Worm (Caenorhabditis elegans) whole organism, midembryonic: ENCODE measurements around the gene W04E12.5.

Experiments
- T22C8.4 ChIP-seq: fragments of 200-800 bp; sonication (Bioruptor generic); IDR thresholded peaks from 2 replicates; pipeline ENCODE4 v1.3.6; 2022; ENCODE audit warnings: missing genetic modification characterization, missing compliant biosample characterization
- cog-1 ChIP-seq: sonication (generic microtip); optimal IDR thresholded peaks from 2 replicates; lab custom pipeline; 2016; ENCODE audit warnings: missing genetic modification characterization, missing compliant biosample characterization
- flt-1 ChIP-seq: fragments of 200-800 bp; sonication (Bioruptor generic); IDR thresholded peaks from 2 replicates; pipeline ENCODE4 v1.3.6; 2022; ENCODE audit warnings: missing genetic modification characterization, missing compliant biosample characterization
- klf-2 ChIP-seq: fragments of 200-800 bp; sonication (Bioruptor generic); conservative IDR thresholded peaks from 2 replicates; pipeline ENCODE4 v1.3.6; 2022; ENCODE audit warnings: missing genetic modification reagents, missing genetic modification characterization, missing compliant biosample characterization
- med-1 ChIP-seq: sonication (generic microtip); optimal IDR thresholded peaks from 2 replicates; lab custom pipeline; 2017; ENCODE audit warnings: missing genetic modification characterization, mild to moderate bottlenecking, missing compliant biosample characterization, antibody characterized with exemption, missing genetic modification reagents; ENCODE audit not compliant: insufficient read depth
- ref-1 ChIP-seq: fragments of 200-800 bp; sonication (Bioruptor generic); conservative IDR thresholded peaks from 2 replicates; pipeline ENCODE4 v1.3.6; 2022; ENCODE audit warnings: missing genetic modification reagents, missing genetic modification characterization, missing compliant biosample characterization
- tab-1 ChIP-seq: fragments of 200-800 bp; sonication (Bioruptor generic); IDR thresholded peaks from 2 replicates; pipeline ENCODE4 v1.3.6; 2022; ENCODE audit warnings: missing genetic modification characterization, missing compliant biosample characterization
- ztf-23 ChIP-seq: fragments of 200-800 bp; sonication (Bioruptor generic); IDR thresholded peaks from 2 replicates; pipeline ENCODE4 v1.3.6; 2022; ENCODE audit warnings: missing genetic modification reagents, missing genetic modification characterization, missing compliant biosample characterization
- ztf-29 ChIP-seq: fragments of 200-800 bp; sonication (Bioruptor generic); IDR thresholded peaks from 2 replicates; pipeline ENCODE4 v1.3.6; 2022; ENCODE audit warnings: missing genetic modification reagents, missing genetic modification characterization, missing compliant biosample characterization

W04E12.5 gene

DNA sequence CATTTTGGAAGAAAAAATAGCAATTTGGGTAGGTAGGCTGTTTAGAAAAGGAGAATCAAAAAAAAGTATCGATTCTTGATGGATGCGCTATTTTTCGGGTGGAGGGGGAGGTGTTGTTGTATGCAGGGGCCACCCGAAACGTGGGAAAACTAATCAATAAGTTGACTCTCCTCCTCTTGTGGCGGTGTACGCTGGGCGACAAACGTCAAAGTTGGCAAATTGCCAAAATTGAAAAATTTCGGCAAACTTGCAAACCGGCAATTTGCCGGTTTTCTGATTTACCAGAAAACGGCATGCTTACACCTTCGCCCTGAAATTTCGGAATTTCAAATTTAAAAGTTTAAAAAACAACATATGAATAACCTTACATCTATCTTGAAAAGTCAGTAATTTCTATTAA lies 4.9 kb upstream of the W04E12.5 start, which contains the start of gene W04E12.2:
Gene W04E12.2 (minus strand): TSS at position 101 of the 400 bp plus-strand sequence.
- peak; percentile 52; the same call in 1 of the 2 replicates for TF ChIP-seq T22C8.4 (GFP tag; lab: Robert Waterston, UW)
- no peak for TF ChIP-seq flt-1 (GFP tag; lab: Robert Waterston, UW)

ce11 chrV:19741651-19742050 lies 4.3 kb upstream of the W04E12.5 start, which contains the start of gene W04E12.3:
Gene W04E12.3 (plus strand): TSS chrV:19741951.
- TF ChIP-seq T22C8.4 (GFP tag; lab: Robert Waterston, UW) = no peak
- TF ChIP-seq flt-1 (GFP tag; lab: Robert Waterston, UW) = no peak

DNA sequence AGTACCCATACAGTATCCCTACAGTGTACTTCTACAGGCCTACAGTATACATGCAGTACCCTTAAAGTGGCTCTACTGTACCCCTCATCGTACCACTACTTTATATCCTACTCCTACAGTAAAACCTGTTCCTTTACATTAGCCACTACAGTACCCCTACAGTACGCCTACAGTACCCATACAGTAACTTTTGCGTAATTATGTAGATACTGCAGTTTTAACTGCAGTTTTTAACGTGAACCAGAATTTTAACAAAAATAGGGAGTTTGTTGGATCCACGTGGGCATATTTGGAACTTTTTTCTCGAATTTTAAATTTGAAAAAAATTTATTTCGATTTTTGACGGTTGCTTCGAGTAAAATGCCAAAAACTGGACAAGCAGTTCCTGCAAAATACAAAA lies 2.6 kb upstream of the W04E12.5 start, which contains the start of gene W04E12.4:
Gene W04E12.4 (plus strand): TSS at position 301 of the 400 bp plus-strand sequence.
- TF ChIP-seq tab-1 (GFP tag; lab: Robert Waterston, UW) = no peak

ce11 chrV:19743794-19744193 lies 2.2 kb upstream of the W04E12.5 start:
- TF ChIP-seq med-1 (no peak), tab-1 (GFP tag; lab: Robert Waterston, UW) (no peak), ref-1 (no peak), klf-2 (GFP tag; lab: Robert Waterston, UW) (no peak), cog-1 (no peak), T22C8.4 (GFP tag; lab: Robert Waterston, UW) (no peak), ztf-29 (no peak), ztf-23 (GFP tag; lab: Robert Waterston, UW) (no peak), flt-1 (GFP tag; lab: Robert Waterston, UW) (no peak)

DNA sequence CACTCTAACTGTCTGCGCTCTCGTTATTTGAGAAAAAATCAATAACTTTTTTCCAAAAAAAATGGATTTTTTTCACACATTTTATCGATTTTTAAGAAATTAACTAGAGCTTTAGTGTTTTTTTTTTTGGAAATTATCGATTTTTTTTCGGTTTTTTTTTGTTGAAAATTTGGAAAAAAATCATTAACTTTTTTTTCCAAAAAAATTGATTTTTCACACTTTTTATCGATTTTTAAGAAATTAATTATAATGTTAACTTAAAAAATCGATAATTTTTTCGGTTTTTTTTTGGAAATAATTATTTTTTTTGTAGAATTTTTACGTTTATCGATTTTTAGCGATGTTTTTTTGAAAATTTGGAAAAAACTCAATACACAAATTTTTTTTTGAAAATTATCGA lies 1.7 kb upstream of the W04E12.5 start:
- TF ChIP-seq klf-2 (GFP tag; lab: Robert Waterston, UW) = no peak
- peak; percentile 59; the same call in 1 of the 2 replicates for TF ChIP-seq T22C8.4 (GFP tag; lab: Robert Waterston, UW)

ce11 chrV:19747144-19747543 lies 1.2 kb downstream of the W04E12.5 start:
- no peak for TF ChIP-seq cog-1
- no peak for TF ChIP-seq ztf-29
- TF ChIP-seq ztf-23 (GFP tag; lab: Robert Waterston, UW) = no peak
- TF ChIP-seq med-1 = no peak
- TF ChIP-seq tab-1 (GFP tag; lab: Robert Waterston, UW) = no peak
- no peak for TF ChIP-seq klf-2 (GFP tag; lab: Robert Waterston, UW)
- no peak for TF ChIP-seq flt-1 (GFP tag; lab: Robert Waterston, UW)
- no peak for TF ChIP-seq T22C8.4 (GFP tag; lab: Robert Waterston, UW)
- TF ChIP-seq ref-1 = no peak

ce11 chrV:19751124-19751523 lies 5.2 kb downstream of the W04E12.5 start, which contains the start of gene clec-49:
Gene clec-49 (minus strand): TSS chrV:19751226.
- TF ChIP-seq cog-1 = no peak
- TF ChIP-seq med-1 = no peak
- no peak for TF ChIP-seq T22C8.4 (GFP tag; lab: Robert Waterston, UW)
- no peak for TF ChIP-seq ref-1
- no peak for TF ChIP-seq ztf-29
- no peak for TF ChIP-seq flt-1 (GFP tag; lab: Robert Waterston, UW)
- TF ChIP-seq ztf-23 (GFP tag; lab: Robert Waterston, UW) = no peak
- TF ChIP-seq tab-1 (GFP tag; lab: Robert Waterston, UW) = no peak
- TF ChIP-seq klf-2 (GFP tag; lab: Robert Waterston, UW) = no peak

ce11 chrV:19752879-19753278 lies 6.9 kb downstream of the W04E12.5 start:
- TF ChIP-seq tab-1 (GFP tag; lab: Robert Waterston, UW) (no peak), ref-1 (no peak), ztf-23 (GFP tag; lab: Robert Waterston, UW) (no peak), klf-2 (GFP tag; lab: Robert Waterston, UW) (no peak), med-1 (no peak), flt-1 (GFP tag; lab: Robert Waterston, UW) (no peak), ztf-29 (no peak), cog-1 (no peak), T22C8.4 (GFP tag; lab: Robert Waterston, UW) (no peak)

DNA sequence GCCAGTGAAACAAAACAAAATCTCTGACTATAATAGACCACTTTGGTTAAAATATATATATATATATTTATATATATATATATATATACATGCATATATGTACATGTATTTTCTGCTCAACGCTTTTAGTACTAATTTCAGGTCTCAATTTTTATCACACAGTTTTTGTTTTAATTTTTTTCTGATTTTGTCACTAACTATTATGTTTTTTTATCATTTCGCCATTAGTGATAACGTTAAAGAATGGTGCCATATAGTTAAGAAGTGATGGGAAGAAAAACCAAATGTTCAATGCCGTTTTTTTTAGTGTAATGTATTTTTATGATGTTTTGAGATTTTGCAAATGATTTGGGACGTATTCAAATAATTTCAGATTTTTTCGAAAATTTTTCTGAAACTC lies 8.4 kb downstream of the W04E12.5 start:
- TF ChIP-seq med-1 = no peak
- no peak for TF ChIP-seq flt-1 (GFP tag; lab: Robert Waterston, UW)
- no peak for TF ChIP-seq T22C8.4 (GFP tag; lab: Robert Waterston, UW)
- no peak for TF ChIP-seq ref-1
- no peak for TF ChIP-seq ztf-29
- TF ChIP-seq klf-2 (GFP tag; lab: Robert Waterston, UW) = no peak
- no peak for TF ChIP-seq tab-1 (GFP tag; lab: Robert Waterston, UW)
- no peak for TF ChIP-seq cog-1
- TF ChIP-seq ztf-23 (GFP tag; lab: Robert Waterston, UW) = no peak

- no peak for TF ChIP-seq med-1
- TF ChIP-seq T22C8.4 (GFP tag; lab: Robert Waterston, UW) = no peak
- no peak for TF ChIP-seq cog-1
- TF ChIP-seq flt-1 (GFP tag; lab: Robert Waterston, UW) = no peak
- no peak for TF ChIP-seq ztf-29
- no peak for TF ChIP-seq tab-1 (GFP tag; lab: Robert Waterston, UW)
- TF ChIP-seq ztf-23 (GFP tag; lab: Robert Waterston, UW) = no peak
- no peak for TF ChIP-seq ref-1
- TF ChIP-seq klf-2 (GFP tag; lab: Robert Waterston, UW) = no peak
Observed at ce11 chrV:19755260-19755659, 9.3 kb downstream of the W04E12.5 start, which contains the start of gene clec-50. Gene clec-50 (minus strand): TSS chrV:19755368.

- TF ChIP-seq ztf-23 (GFP tag; lab: Robert Waterston, UW) = no peak
- no peak for TF ChIP-seq ref-1
- TF ChIP-seq T22C8.4 (GFP tag; lab: Robert Waterston, UW) = no peak
- TF ChIP-seq klf-2 (GFP tag; lab: Robert Waterston, UW) = no peak
- TF ChIP-seq tab-1 (GFP tag; lab: Robert Waterston, UW) = no peak
- TF ChIP-seq med-1 = no peak
- TF ChIP-seq cog-1 = no peak
- TF ChIP-seq ztf-29 = no peak
- no peak for TF ChIP-seq flt-1 (GFP tag; lab: Robert Waterston, UW)
Observed at ce11 chrV:19756253-19756652, 10.3 kb downstream of the W04E12.5 start, which contains the start of gene W04E12.9. Gene W04E12.9 (plus strand): TSS chrV:19756553.
